Fruit fly (Drosophila melanogaster): ENCODE measurements around the gene mRpS21.
A peak's percentile ranks its signal among the peaks of the same experiment; 100 is the strongest.

The mRpS21 gene

dm6 chr3R:13428341-13429040 is 46.9 kb upstream of the mRpS21 start (continued):
- TF ChIP-seq lmd (GFP tag; IDR thresholded peaks at IDR 0.05): peak; percentile 51
- TF ChIP-seq PHDP (tag; optimal IDR thresholded peaks at IDR 0.05): peak; percentile 69
- TF ChIP-seq E2f1 (GFP tag; IDR thresholded peaks at IDR 0.05): peak; percentile 60; the same call in 1 of the 2 replicates
- peak; percentile 71 for TF ChIP-seq slbo (GFP tag; IDR thresholded peaks at IDR 0.05)
- TF ChIP-seq grau (tag; optimal IDR thresholded peaks at IDR 0.05): peak; percentile 98
- TF ChIP-seq CG12391 (tag; optimal IDR thresholded peaks at IDR 0.05): peak; percentile 74
- TF ChIP-seq CG3847 (GFP tag; IDR thresholded peaks at IDR 0.05): peak; percentile 50; the same call in 1 of the 2 replicates
- TF ChIP-seq CG4360 (GFP tag; IDR thresholded peaks at IDR 0.05): peak; percentile 52
- TF ChIP-seq HmgD (GFP tag; optimal IDR thresholded peaks at IDR 0.05): no peak
- no peak for TF ChIP-seq CG3726 (GFP tag; IDR thresholded peaks at IDR 0.05)
- no peak for TF ChIP-seq HLHmδ (GFP tag; optimal IDR thresholded peaks at IDR 0.05)
- peak; percentile 63 for TF ChIP-seq Ssrp (tag; optimal IDR thresholded peaks at IDR 0.05)
- peak; percentile 64 for TF ChIP-seq CG4404 (GFP tag; IDR thresholded peaks at IDR 0.05)
- peak; percentile 55 for TF ChIP-seq HLH54F (GFP tag; optimal IDR thresholded peaks at IDR 0.05)
- no peak for TF ChIP-seq CG16813 (GFP tag; IDR thresholded peaks at IDR 0.05; ENCODE audit: partially characterized antibody)
- TF ChIP-seq NC2β (GFP tag; optimal IDR thresholded peaks at IDR 0.05): peak; percentile 24
- TF ChIP-seq Fer2 (tag; optimal IDR thresholded peaks at IDR 0.05): no peak
- TF ChIP-seq prd (optimal IDR thresholded peaks at IDR 0.05): no peak
- peak; percentile 80 for TF ChIP-seq prd (GFP tag; IDR thresholded peaks at IDR 0.05)
- TF ChIP-seq gsb-n (tag; optimal IDR thresholded peaks at IDR 0.05): peak; percentile 62
- TF ChIP-seq Hr39 (optimal IDR thresholded peaks at IDR 0.05): no peak
- peak; percentile 79 for TF ChIP-seq CG17359 (tag; optimal IDR thresholded peaks at IDR 0.05)
- TF ChIP-seq lab (GFP tag; optimal IDR thresholded peaks at IDR 0.05): peak; percentile 73
- TF ChIP-seq Tbp (GFP tag; optimal IDR thresholded peaks at IDR 0.05): no peak
- no peak for TF ChIP-seq cg (GFP tag; optimal IDR thresholded peaks at IDR 0.05)
- peak; percentile 6 for TF ChIP-seq CG31365 (tag; optimal IDR thresholded peaks at IDR 0.05)
- 0 out of 3 replicates have a peak, but pooled peaks have one; percentile 31 for TF ChIP-seq CG2199 (GFP tag; IDR thresholded peaks at IDR 0.05)
- no peak for TF ChIP-seq eve (GFP tag; optimal IDR thresholded peaks at IDR 0.05)
- TF ChIP-seq CG10979 (tag; optimal IDR thresholded peaks at IDR 0.05): peak; percentile 81
- peak; percentile 5 for TF ChIP-seq Lhr (GFP tag; optimal IDR thresholded peaks at IDR 0.05)
- no peak for TF ChIP-seq CG43689 (GFP tag; IDR thresholded peaks at IDR 0.05)
- TF ChIP-seq sc (optimal IDR thresholded peaks at IDR 0.05): no peak
- no peak for TF ChIP-seq sc (GFP tag; optimal IDR thresholded peaks at IDR 0.05)
- peak; percentile 27 for TF ChIP-seq CG12104 (GFP tag; optimal IDR thresholded peaks at IDR 0.05)
- peak; percentile 5 for TF ChIP-seq Max (GFP tag; optimal IDR thresholded peaks at IDR 0.05)
- TF ChIP-seq bab2 (GFP tag; optimal IDR thresholded peaks at IDR 0.05): peak; percentile 51
- TF ChIP-seq Hey (tag; optimal IDR thresholded peaks at IDR 0.05): no peak
- peak; percentile 58 for TF ChIP-seq CG17385 (GFP tag; optimal IDR thresholded peaks at IDR 0.05)
- peak; percentile 80 for TF ChIP-seq Blimp-1 (GFP tag; optimal IDR thresholded peaks at IDR 0.05)
- peak; percentile 38 for TF ChIP-seq CG1529 (GFP tag; optimal IDR thresholded peaks at IDR 0.05)
- TF ChIP-seq CG3163 (GFP tag; optimal IDR thresholded peaks at IDR 0.05): no peak
- no peak for TF ChIP-seq NC2α (GFP tag; optimal IDR thresholded peaks at IDR 0.05)
- TF ChIP-seq Spps (tag; optimal IDR thresholded peaks at IDR 0.05): peak; percentile 43
- TF ChIP-seq disco-r (GFP tag; optimal IDR thresholded peaks at IDR 0.05): no peak
- peak; percentile 43; the same call in 1 of the 2 replicates for TF ChIP-seq E2f2 (GFP tag; IDR thresholded peaks at IDR 0.05)
- TF ChIP-seq CG16779 (GFP tag; IDR thresholded peaks at IDR 0.05): no peak
- TF ChIP-seq Dad (GFP tag; optimal IDR thresholded peaks at IDR 0.05): peak; percentile 27
- peak; percentile 12 for TF ChIP-seq Mad (GFP tag; optimal IDR thresholded peaks at IDR 0.05)
- TF ChIP-seq CG13424 (tag; optimal IDR thresholded peaks at IDR 0.05): peak; percentile 71
- TF ChIP-seq sd (tag; optimal IDR thresholded peaks at IDR 0.05): peak; percentile 47
- TF ChIP-seq zfh2 (GFP tag; optimal IDR thresholded peaks at IDR 0.05): peak; percentile 23
